Fruit fly (Drosophila melanogaster): ENCODE data around the gene CG32719.

The CG32719 gene

dm6 chrX:7526099-7526718 lies 21.6 kb downstream of the CG32719 start:
- TF ChIP-seq Hr83 (GFP tag; optimal IDR thresholded peaks at IDR 0.05; ENCODE audit: poor library complexity, severe bottlenecking) = no peak
- TF ChIP-seq Vsx2 (GFP tag; optimal IDR thresholded peaks at IDR 0.05; ENCODE audit: partially characterized antibody) = no peak
- no peak for TF ChIP-seq jim (GFP tag; optimal IDR thresholded peaks at IDR 0.05)
- TF ChIP-seq h (GFP tag; optimal IDR thresholded peaks at IDR 0.05) = peak; percentile 83
- peak; percentile 48 for TF ChIP-seq brk (GFP tag; optimal IDR thresholded peaks at IDR 0.05)
- peak; percentile 50 for TF ChIP-seq CG32264 (GFP tag; optimal IDR thresholded peaks at IDR 0.05)
- peak; percentile 22 for TF ChIP-seq CG9705 (GFP tag; optimal IDR thresholded peaks at IDR 0.05)
- TF ChIP-seq tai (GFP tag; optimal IDR thresholded peaks at IDR 0.05) = peak; percentile 60
- peak; percentile 80 for TF ChIP-seq OdsH (GFP tag; optimal IDR thresholded peaks at IDR 0.05)
- TF ChIP-seq rgr (GFP tag; optimal IDR thresholded peaks at IDR 0.05) = peak; percentile 65
- no peak for TF ChIP-seq Mio (GFP tag; optimal IDR thresholded peaks at IDR 0.05)
- TF ChIP-seq Hr78 (GFP tag; optimal IDR thresholded peaks at IDR 0.05) = no peak
- peak; percentile 45 for TF ChIP-seq sage (GFP tag; optimal IDR thresholded peaks at IDR 0.05)
- TF ChIP-seq CrebA (GFP tag; optimal IDR thresholded peaks at IDR 0.05; ENCODE audit: borderline replicate concordance) = peak; percentile 32
- peak; percentile 36 for TF ChIP-seq Jra (GFP tag; optimal IDR thresholded peaks at IDR 0.05)
- TF ChIP-seq ey (GFP tag; optimal IDR thresholded peaks at IDR 0.05) = peak; percentile 77
- TF ChIP-seq br (GFP tag; optimal IDR thresholded peaks at IDR 0.05) = peak; percentile 79
- no peak for TF ChIP-seq GATAd (GFP tag; optimal IDR thresholded peaks at IDR 0.05)
- TF ChIP-seq Abd-B (GFP tag; optimal IDR thresholded peaks at IDR 0.05) = no peak
- TF ChIP-seq Dfd (GFP tag; optimal IDR thresholded peaks at IDR 0.05) = no peak
- TF ChIP-seq psq (GFP tag; optimal IDR thresholded peaks at IDR 0.05) = peak; percentile 68
- no peak for TF ChIP-seq pan (optimal IDR thresholded peaks at IDR 0.05)
- peak; percentile 68 for TF ChIP-seq Sp1 (GFP tag; optimal IDR thresholded peaks at IDR 0.05)
- TF ChIP-seq fru (GFP tag; optimal IDR thresholded peaks at IDR 0.05) = peak; percentile 81
- TF ChIP-seq lola (GFP tag; optimal IDR thresholded peaks at IDR 0.05) = no peak
- TF ChIP-seq usp (GFP tag; optimal IDR thresholded peaks at IDR 0.05) = no peak
- no peak for TF ChIP-seq Rel (GFP tag; optimal IDR thresholded peaks at IDR 0.05)
- TF ChIP-seq Rel (tag; optimal IDR thresholded peaks at IDR 0.05) = no peak
- TF ChIP-seq sv (GFP tag; optimal IDR thresholded peaks at IDR 0.05) = no peak
- peak; percentile 81 for TF ChIP-seq woc (GFP tag; optimal IDR thresholded peaks at IDR 0.05)
- TF ChIP-seq dmrt93B (GFP tag; optimal IDR thresholded peaks at IDR 0.05) = peak; percentile 56
- peak; percentile 67 for TF ChIP-seq HLH106 (tag; optimal IDR thresholded peaks at IDR 0.05)
- no peak for TF ChIP-seq Dif (GFP tag; optimal IDR thresholded peaks at IDR 0.05; ENCODE audit: partially characterized antibody)
- TF ChIP-seq foxo (GFP tag; optimal IDR thresholded peaks at IDR 0.05) = peak in 1 of 2 experiments; percentile 79
- peak; percentile 17 for TF ChIP-seq dsf (GFP tag; optimal IDR thresholded peaks at IDR 0.05; ENCODE audit: borderline replicate concordance)
- peak; percentile 77 for TF ChIP-seq Hnf4 (GFP tag; optimal IDR thresholded peaks at IDR 0.05)
- TF ChIP-seq Myc (optimal IDR thresholded peaks at IDR 0.05) = no peak
- no peak for TF ChIP-seq dl (GFP tag; optimal IDR thresholded peaks at IDR 0.05; ENCODE audit: insufficient read depth in 1 of 2, partially characterized antibody in 2 of 2)
- no peak for TF ChIP-seq N (GFP tag; optimal IDR thresholded peaks at IDR 0.05)

DNA sequence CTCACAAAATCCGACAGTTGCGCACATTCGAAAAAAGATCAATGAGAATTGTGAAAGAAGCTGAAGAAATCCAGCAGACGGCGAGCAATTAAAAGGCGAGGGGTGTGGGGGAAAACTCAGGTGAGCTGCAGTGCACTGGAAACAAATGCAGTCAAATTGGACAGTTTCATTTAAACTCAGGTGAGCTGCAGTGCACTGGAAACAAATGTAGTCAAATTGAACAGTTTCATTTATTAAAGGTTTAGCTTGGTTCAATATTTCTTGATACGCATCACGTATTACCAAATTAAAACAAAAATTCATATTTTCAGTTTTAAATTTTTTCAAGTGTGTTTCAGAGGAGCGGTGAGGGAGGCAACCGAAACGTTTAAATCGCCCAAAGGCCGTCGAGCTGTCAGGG lies 23.9 kb downstream of the CG32719 start:
- TF ChIP-seq foxo (GFP tag; optimal IDR thresholded peaks at IDR 0.05) = peak in 1 of 2 experiments; percentile 36
- no peak for TF ChIP-seq pan (optimal IDR thresholded peaks at IDR 0.05)
- peak; percentile 34 for TF ChIP-seq woc (GFP tag; optimal IDR thresholded peaks at IDR 0.05)
- no peak for TF ChIP-seq dl (GFP tag; optimal IDR thresholded peaks at IDR 0.05; ENCODE audit: insufficient read depth in 1 of 2, partially characterized antibody in 2 of 2)
- no peak for TF ChIP-seq tai (GFP tag; optimal IDR thresholded peaks at IDR 0.05)
- peak; percentile 5 for TF ChIP-seq rgr (GFP tag; optimal IDR thresholded peaks at IDR 0.05)
- TF ChIP-seq GATAd (GFP tag; optimal IDR thresholded peaks at IDR 0.05) = no peak
- TF ChIP-seq HLH106 (tag; optimal IDR thresholded peaks at IDR 0.05) = peak; percentile 15
- peak; percentile 12 for TF ChIP-seq ey (GFP tag; optimal IDR thresholded peaks at IDR 0.05)
- TF ChIP-seq h (GFP tag; optimal IDR thresholded peaks at IDR 0.05) = peak; percentile 30
- no peak for TF ChIP-seq Abd-B (GFP tag; optimal IDR thresholded peaks at IDR 0.05)
- no peak for TF ChIP-seq CrebA (GFP tag; optimal IDR thresholded peaks at IDR 0.05; ENCODE audit: borderline replicate concordance)
- TF ChIP-seq OdsH (GFP tag; optimal IDR thresholded peaks at IDR 0.05) = peak; percentile 3
- TF ChIP-seq N (GFP tag; optimal IDR thresholded peaks at IDR 0.05) = no peak
- peak; percentile 32 for TF ChIP-seq fru (GFP tag; optimal IDR thresholded peaks at IDR 0.05)
